Worm (Caenorhabditis elegans) whole organism, young adult: ENCODE results near the gene fbxa-36.
"Not testable (repeated sequence)": the region's sequence is repeated elsewhere in the genome, so short reads cannot be mapped to it uniquely, and the experiment has no call there.

Experiments
- B0035.1 ChIP-seq: sonication (generic microtip); optimal IDR thresholded peaks from 2 replicates; lab custom pipeline; 2016; ENCODE audit warnings: missing genetic modification characterization, mild to moderate bottlenecking, missing compliant biosample characterization, missing genotype, missing genetic modification reagents
- F22D6.2 ChIP-seq: sonication (generic microtip); optimal IDR thresholded peaks from 2 replicates; lab custom pipeline; 2016; ENCODE audit warnings: mild to moderate bottlenecking, missing genetic modification characterization, missing compliant biosample characterization
- Y79H2A.3 ChIP-seq: fragments of 200-800 bp; sonication (Bioruptor generic); conservative IDR thresholded peaks from 2 replicates; pipeline ENCODE4 v1.3.6; 2022; ENCODE audit warnings: missing genetic modification reagents, missing genetic modification characterization, missing compliant biosample characterization
- ama-1 ChIP-seq, 3 experiments: fragments of 150-350 bp in 1 of 3; sonication (generic microtip) in 2 of 3; optimal IDR thresholded peaks; 2 replicates each; lab custom pipeline; 2014 to 2018; ENCODE audit warnings: missing biosample characterization in 2 of 3, missing genetic modification characterization in 2 of 3, missing genetic modification reagents in 2 of 3
- atf-7 ChIP-seq: sonication (generic microtip); optimal IDR thresholded peaks from 2 replicates; lab custom pipeline; 2017; ENCODE audit warnings: mild to moderate bottlenecking, missing genetic modification characterization, missing compliant biosample characterization
- athp-1 ChIP-seq: sonication (generic microtip); optimal IDR thresholded peaks from 2 replicates; lab custom pipeline; 2017; ENCODE audit warnings: mild to moderate bottlenecking, missing genetic modification characterization, missing compliant biosample characterization
- ceh-40 ChIP-seq: fragments of 200-800 bp; sonication (Bioruptor generic); IDR thresholded peaks from 2 replicates; pipeline ENCODE4 v1.3.6; 2022; ENCODE audit warnings: missing genetic modification characterization, missing compliant biosample characterization
- egrh-3 ChIP-seq: fragments of 200-800 bp; sonication (Bioruptor generic); IDR thresholded peaks from 2 replicates; pipeline ENCODE4 v1.3.6; 2022; ENCODE audit warnings: missing genetic modification reagents, missing genetic modification characterization, missing compliant biosample characterization
- lin-40 ChIP-seq: sonication (generic microtip); optimal IDR thresholded peaks from 2 replicates; lab custom pipeline; 2016; ENCODE audit warnings: missing genetic modification characterization, mild to moderate bottlenecking, missing compliant biosample characterization, missing genotype, missing genetic modification reagents
- snpc-4 ChIP-seq, 5 experiments: fragments of 150-350 bp in 1 of 5; sonication (generic microtip) in 4 of 5; optimal IDR thresholded peaks; 2 replicates each; lab custom pipeline; 2014 to 2018; ENCODE audit warnings: missing genetic modification characterization in 5 of 5, missing biosample characterization in 3 of 5, antibody characterized with exemption in 2 of 5, mild to moderate bottlenecking in 2 of 5, missing compliant biosample characterization in 2 of 5, missing genotype in 2 of 5, moderate library complexity in 2 of 5, missing genetic modification reagents in 1 of 5
- tlf-1 ChIP-seq: fragments of 200-800 bp; sonication (Bioruptor generic); optimal IDR thresholded peaks from 2 replicates; lab custom pipeline; 2018; ENCODE audit warnings: mild to moderate bottlenecking, missing genetic modification characterization, missing compliant biosample characterization
- unc-130 ChIP-seq: sonication (generic microtip); optimal IDR thresholded peaks from 2 replicates; lab custom pipeline; 2016; ENCODE audit warnings: missing genetic modification reagents, missing genetic modification characterization, missing compliant biosample characterization
- ztf-28 ChIP-seq: fragments of 200-800 bp; sonication (Bioruptor generic); IDR thresholded peaks from 2 replicates; pipeline ENCODE4 v1.3.6; 2022; ENCODE audit warnings: missing genetic modification reagents, missing genetic modification characterization, missing compliant biosample characterization

- not testable (repeated sequence) for TF ChIP-seq atf-7 (tag; lab: Kevin White, UChicago); F22D6.2 (tag; lab: Kevin White, UChicago); ceh-40 (GFP tag; lab: Robert Waterston, UW); ama-1 (optimal IDR thresholded peaks at IDR 0.05; lab: Kevin White, UChicago); ama-1 (GFP tag; optimal IDR thresholded peaks at IDR 0.05; lab: Kevin White, UChicago); ztf-28; B0035.1; snpc-4 (GFP tag; optimal IDR thresholded peaks at IDR 0.05; lab: Kevin White, UChicago); snpc-4 (tag; optimal IDR thresholded peaks at IDR 0.05; lab: Kevin White, UChicago); unc-130 (GFP tag; lab: Kevin White, UChicago); Y79H2A.3 (GFP tag; lab: Robert Waterston, UW); athp-1 (tag; lab: Kevin White, UChicago); tlf-1; lin-40 (tag; lab: Kevin White, UChicago)
- peak; percentile 98 for TF ChIP-seq egrh-3 (GFP tag; lab: Robert Waterston, UW)
These were observed 32.7 kb downstream of the fbxa-36 start for ce11 chrIII:1260304-1260703.
